Fruit fly (Drosophila melanogaster): ENCODE measurements around the gene CG31787.

The CG31787 gene

dm6 chr2L:18305057-18305829 is 19.7 kb upstream of the CG31787 start (continued):
- TF ChIP-seq Abd-B (GFP tag; optimal IDR thresholded peaks at IDR 0.05): peak; percentile 48
- TF ChIP-seq HLH3B (GFP tag; IDR thresholded peaks at IDR 0.05): peak; percentile 47; the same call in 1 of the 2 replicates
- no peak for TF ChIP-seq CG10565 (GFP tag; optimal IDR thresholded peaks at IDR 0.05)
- no peak for TF ChIP-seq ato (GFP tag; IDR thresholded peaks at IDR 0.05; ENCODE audit: partially characterized antibody)
- TF ChIP-seq prd (optimal IDR thresholded peaks at IDR 0.05): no peak
- TF ChIP-seq prd (GFP tag; IDR thresholded peaks at IDR 0.05): peak; percentile 85; the same call in 2 of the 3 replicates
- TF ChIP-seq ac (GFP tag; optimal IDR thresholded peaks at IDR 0.05): peak; percentile 39
- peak; percentile 55 for TF ChIP-seq CG2202 (tag; optimal IDR thresholded peaks at IDR 0.05)
- TF ChIP-seq CG4360 (GFP tag; IDR thresholded peaks at IDR 0.05): 0 out of 2 replicates have a peak, but pooled peaks have one; percentile 15
- no peak for TF ChIP-seq gce (GFP tag; IDR thresholded peaks at IDR 0.05)
- peak; percentile 36 for TF ChIP-seq CG12659 (GFP tag; optimal IDR thresholded peaks at IDR 0.05)
- TF ChIP-seq CG10431 (GFP tag; optimal IDR thresholded peaks at IDR 0.05): peak; percentile 18
- no peak for TF ChIP-seq Dp (GFP tag; optimal IDR thresholded peaks at IDR 0.05)
- TF ChIP-seq CG2199 (GFP tag; IDR thresholded peaks at IDR 0.05): 0 out of 3 replicates have a peak, but pooled peaks have one; percentile 32
- peak; percentile 71 for TF ChIP-seq CG1233 (GFP tag; optimal IDR thresholded peaks at IDR 0.05)
- peak; percentile 93 for TF ChIP-seq CG33557 (GFP tag; optimal IDR thresholded peaks at IDR 0.05)
- TF ChIP-seq CG10654 (GFP tag; optimal IDR thresholded peaks at IDR 0.05): peak; percentile 28
- TF ChIP-seq Xrp1 (GFP tag; IDR thresholded peaks at IDR 0.05): peak; percentile 88
- TF ChIP-seq kay (GFP tag; optimal IDR thresholded peaks at IDR 0.05): no peak
- TF ChIP-seq CG4617 (GFP tag; optimal IDR thresholded peaks at IDR 0.05; ENCODE audit: borderline replicate concordance): no peak
- TF ChIP-seq Hr3 (GFP tag; optimal IDR thresholded peaks at IDR 0.05): peak; percentile 60
- TF ChIP-seq bcd (GFP tag; optimal IDR thresholded peaks at IDR 0.05): peak; percentile 29
- TF ChIP-seq CG12942 (GFP tag; optimal IDR thresholded peaks at IDR 0.05): peak; percentile 34
- TF ChIP-seq ATbp (GFP tag; optimal IDR thresholded peaks at IDR 0.05): peak; percentile 39
- peak; percentile 10 for TF ChIP-seq psq (GFP tag; optimal IDR thresholded peaks at IDR 0.05)
- TF ChIP-seq Kr (GFP tag; optimal IDR thresholded peaks at IDR 0.05): peak; percentile 45
- peak; percentile 86 for TF ChIP-seq CG10267 (tag; optimal IDR thresholded peaks at IDR 0.05)
- peak; percentile 37 for TF ChIP-seq az2 (GFP tag; optimal IDR thresholded peaks at IDR 0.05)
- no peak for TF ChIP-seq E2f2 (GFP tag; IDR thresholded peaks at IDR 0.05)
- no peak for TF ChIP-seq NFAT (GFP tag; IDR thresholded peaks at IDR 0.05)
- no peak for TF ChIP-seq CG2120 (GFP tag; optimal IDR thresholded peaks at IDR 0.05)
- TF ChIP-seq odd (GFP tag; optimal IDR thresholded peaks at IDR 0.05): peak; percentile 20
- peak; percentile 27 for TF ChIP-seq salm (tag; optimal IDR thresholded peaks at IDR 0.05)
- TF ChIP-seq Nf-YB (GFP tag; optimal IDR thresholded peaks at IDR 0.05): peak; percentile 66
- TF ChIP-seq Xbp1 (GFP tag; optimal IDR thresholded peaks at IDR 0.05): peak; percentile 12
- TF ChIP-seq Mrtf (GFP tag; IDR thresholded peaks at IDR 0.05): no peak
- peak; percentile 32 for TF ChIP-seq CG10462 (GFP tag; optimal IDR thresholded peaks at IDR 0.05)
- TF ChIP-seq croc (GFP tag; conservative IDR thresholded peaks at IDR 0.05): peak; percentile 76
- TF ChIP-seq CG13424 (tag; optimal IDR thresholded peaks at IDR 0.05): peak; percentile 78
- TF ChIP-seq Antp (GFP tag; optimal IDR thresholded peaks at IDR 0.05): no peak
- TF ChIP-seq CG14710 (tag; optimal IDR thresholded peaks at IDR 0.05): peak; percentile 93
- TF ChIP-seq CoRest (tag; optimal IDR thresholded peaks at IDR 0.05): peak; percentile 76
- peak; percentile 94 for TF ChIP-seq CG18262 (tag; optimal IDR thresholded peaks at IDR 0.05)
- TF ChIP-seq CG31224 (GFP tag; IDR thresholded peaks at IDR 0.05): no peak
- no peak for TF ChIP-seq B-H1 (GFP tag; IDR thresholded peaks at IDR 0.05)
- peak; percentile 34; the same call in 1 of the 2 replicates for TF ChIP-seq Ptx1 (GFP tag; IDR thresholded peaks at IDR 0.05)
- peak; percentile 43 for TF ChIP-seq CG12104 (GFP tag; optimal IDR thresholded peaks at IDR 0.05)
- peak in 1 of 3 experiments; percentile 96 for TF ChIP-seq lola (GFP tag; optimal IDR thresholded peaks at IDR 0.05)
- TF ChIP-seq CG15479 (GFP tag; optimal IDR thresholded peaks at IDR 0.05): peak; percentile 67

All from whole organism, embryonic.